Fruit fly (Drosophila melanogaster) whole organism, embryonic: Measurements from ENCODE around the gene SK.

Source experiments
- Ada2b ChIP-seq: fragments of 200-800 bp; sonication (Bioruptor generic); IDR thresholded peaks from 2 replicates; pipeline ENCODE4 v1.3.6; 2022; ENCODE audit warnings: missing biosample characterization, missing genetic modification characterization
- Adf1 ChIP-seq: fragments of 200-800 bp; sonication (Bioruptor generic); IDR thresholded peaks from 2 replicates; pipeline ENCODE4 v1.3.6; 2022; ENCODE audit warnings: missing biosample characterization, missing genetic modification characterization
- Bgb ChIP-seq: fragments of 200-800 bp; sonication (Bioruptor generic); IDR thresholded peaks from 2 replicates; pipeline ENCODE4 v1.3.6; 2022; ENCODE audit warnings: missing biosample characterization, missing genetic modification characterization; ENCODE audit not compliant: partially characterized antibody
- CG11696 ChIP-seq: fragments of 200-800 bp; sonication (Bioruptor generic); IDR thresholded peaks from 2 replicates; pipeline ENCODE4 v1.3.6; 2022; ENCODE audit warnings: missing biosample characterization, missing genetic modification characterization
- CG11723 ChIP-seq: fragments of 200-800 bp; sonication (Bioruptor generic); optimal IDR thresholded peaks from 2 replicates; lab custom pipeline; 2017; ENCODE audit warnings: missing biosample characterization, mild to moderate bottlenecking, missing genetic modification characterization
- CG12659 ChIP-seq: fragments of 200-800 bp; sonication (Bioruptor generic); optimal IDR thresholded peaks from 3 replicates; lab custom pipeline; 2017; ENCODE audit warnings: mild to moderate bottlenecking, missing biosample characterization, missing genetic modification reagents, missing genetic modification characterization
- CG14965 ChIP-seq: fragments of 200-800 bp; sonication (Bioruptor generic); optimal IDR thresholded peaks from 2 replicates; lab custom pipeline; 2016; ENCODE audit warnings: missing biosample characterization, missing genetic modification characterization, borderline replicate concordance
- CG1603 ChIP-seq: fragments of 200-800 bp; sonication (Bioruptor generic); optimal IDR thresholded peaks from 2 replicates; lab custom pipeline; 2019; ENCODE audit warnings: missing biosample characterization, mild to moderate bottlenecking, missing genetic modification characterization, moderate library complexity
- CG17186 ChIP-seq: fragments of 200-800 bp; sonication (Bioruptor generic); optimal IDR thresholded peaks from 3 replicates; lab custom pipeline; 2017; ENCODE audit warnings: missing biosample characterization, missing genetic modification reagents, missing genetic modification characterization
- CG18011 ChIP-seq: fragments of 200-800 bp; sonication (Bioruptor generic); optimal IDR thresholded peaks from 2 replicates; lab custom pipeline; 2017; ENCODE audit warnings: missing biosample characterization, missing genetic modification characterization, mild to moderate bottlenecking, moderate library complexity, missing genotype
- CG2129 ChIP-seq: fragments of 200-800 bp; sonication (Bioruptor generic); IDR thresholded peaks from 2 replicates; pipeline ENCODE4 v1.3.6; 2022; ENCODE audit warnings: missing biosample characterization, missing genetic modification characterization; ENCODE audit not compliant: partially characterized antibody
- CG2199 ChIP-seq: fragments of 200-800 bp; sonication (Bioruptor generic); IDR thresholded peaks from 3 replicates; pipeline ENCODE4 v1.3.6; 2022; ENCODE audit warnings: missing biosample characterization, missing genetic modification characterization
- CG34376 ChIP-seq: fragments of 200-800 bp; sonication (Bioruptor generic); optimal IDR thresholded peaks from 2 replicates; lab custom pipeline; 2018; ENCODE audit warnings: missing biosample characterization, mild to moderate bottlenecking, missing genetic modification characterization
- CG34422 ChIP-seq: fragments of 200-800 bp; sonication (Bioruptor generic); IDR thresholded peaks from 3 replicates; pipeline ENCODE4 v1.3.6; 2022; ENCODE audit warnings: missing biosample characterization, missing genetic modification characterization
- CG3995 ChIP-seq: fragments of 200-800 bp; sonication (Bioruptor generic); optimal IDR thresholded peaks from 3 replicates; lab custom pipeline; 2016; ENCODE audit warnings: missing biosample characterization, missing genetic modification characterization
- CG42726 ChIP-seq: fragments of 200-800 bp; sonication (Bioruptor generic); IDR thresholded peaks from 2 replicates; pipeline ENCODE4 v1.3.6; 2022; ENCODE audit warnings: missing biosample characterization, missing genetic modification characterization; ENCODE audit not compliant: partially characterized antibody
- CG4282 ChIP-seq: fragments of 200-800 bp; sonication (Bioruptor generic); optimal IDR thresholded peaks from 2 replicates; lab custom pipeline; 2016; ENCODE audit warnings: missing biosample characterization, missing genetic modification characterization
- CG4617 ChIP-seq: fragments of 200-800 bp; sonication (Bioruptor generic); optimal IDR thresholded peaks from 3 replicates; lab custom pipeline; 2016; ENCODE audit warnings: missing biosample characterization, missing genetic modification characterization, borderline replicate concordance
- CG4854 ChIP-seq: fragments of 200-800 bp; sonication (Bioruptor generic); optimal IDR thresholded peaks from 2 replicates; lab custom pipeline; 2016; ENCODE audit warnings: missing biosample characterization, missing genetic modification characterization, inconsistent platforms
- CG7839 ChIP-seq: fragments of 200-800 bp; sonication (Bioruptor generic); optimal IDR thresholded peaks from 3 replicates; lab custom pipeline; 2018; ENCODE audit warnings: missing biosample characterization, mild to moderate bottlenecking, missing genetic modification characterization, moderate library complexity
- CG7987 ChIP-seq: fragments of 200-800 bp; sonication (Bioruptor generic); optimal IDR thresholded peaks from 2 replicates; lab custom pipeline; 2018; ENCODE audit warnings: missing biosample characterization, mild to moderate bottlenecking, missing genetic modification characterization, moderate library complexity
- CG8388 ChIP-seq: fragments of 200-800 bp; sonication (Bioruptor generic); optimal IDR thresholded peaks from 2 replicates; lab custom pipeline; 2019; ENCODE audit warnings: missing biosample characterization, mild to moderate bottlenecking, missing genetic modification characterization, moderate library complexity
- CG9437 ChIP-seq: fragments of 200-800 bp; sonication (Bioruptor generic); optimal IDR thresholded peaks from 2 replicates; lab custom pipeline; 2018; ENCODE audit warnings: missing biosample characterization, mild to moderate bottlenecking, missing genetic modification characterization
- Camta ChIP-seq: fragments of 200-800 bp; sonication (Bioruptor generic); optimal IDR thresholded peaks from 2 replicates; lab custom pipeline; 2016; ENCODE audit warnings: missing biosample characterization, missing genetic modification characterization
- Chrac-16 ChIP-seq: fragments of 200-800 bp; sonication (Bioruptor generic); optimal IDR thresholded peaks from 3 replicates; lab custom pipeline; 2016; ENCODE audit warnings: missing biosample characterization, missing genetic modification characterization
- Gug ChIP-seq: fragments of 200-800 bp; sonication (Bioruptor generic); IDR thresholded peaks from 4 replicates; pipeline ENCODE4 v1.3.6; 2022; ENCODE audit warnings: missing biosample characterization, missing genetic modification characterization
- Hr51 ChIP-seq, 2 experiments: fragments of 200-800 bp; sonication (Bioruptor generic); optimal IDR thresholded peaks; 2 replicates in 1 of 2; 3 replicates in 1 of 2; lab custom pipeline; 2016 to 2018; ENCODE audit warnings: missing biosample characterization in 2 of 2, missing genetic modification characterization in 2 of 2, mild to moderate bottlenecking in 1 of 2, moderate library complexity in 1 of 2
- Rx ChIP-seq: fragments of 200-800 bp; sonication (Bioruptor generic); IDR thresholded peaks from 2 replicates; pipeline ENCODE4 v1.3.6; 2022; ENCODE audit warnings: missing biosample characterization, missing genetic modification characterization
- Trl ChIP-seq, 3 experiments: fragments of >200 bp in 2 of 3; fragments of 200-800 bp in 1 of 3; sonication (Bioruptor generic) in 1 of 3; optimal IDR thresholded peaks; 2 replicates in 1 of 3; 3 replicates in 2 of 3; lab custom pipeline; 2016 to 2017; ENCODE audit warnings: missing biosample characterization in 1 of 3, missing genetic modification characterization in 1 of 3
- Xbp1 ChIP-seq: fragments of 200-800 bp; sonication (Bioruptor generic); optimal IDR thresholded peaks from 3 replicates; lab custom pipeline; 2016; ENCODE audit warnings: missing biosample characterization, mild to moderate bottlenecking, missing genetic modification characterization
- az2 ChIP-seq: fragments of 200-800 bp; sonication (Bioruptor generic); optimal IDR thresholded peaks from 3 replicates; lab custom pipeline; 2016; ENCODE audit warnings: missing biosample characterization, missing genetic modification characterization
- bbx ChIP-seq: fragments of 200-800 bp; sonication (Bioruptor generic); IDR thresholded peaks from 2 replicates; pipeline ENCODE4 v1.3.6; 2022; ENCODE audit warnings: missing biosample characterization, missing genetic modification characterization; ENCODE audit not compliant: partially characterized antibody
- bcd ChIP-seq: fragments of 200-800 bp; sonication (Bioruptor generic); optimal IDR thresholded peaks from 2 replicates; lab custom pipeline; 2017; ENCODE audit warnings: missing biosample characterization, mild to moderate bottlenecking, missing genetic modification characterization
- cas ChIP-seq: fragments of 200-800 bp; sonication (Bioruptor generic); IDR thresholded peaks from 2 replicates; pipeline ENCODE4 v1.3.6; 2022; ENCODE audit warnings: missing biosample characterization, missing genetic modification characterization
- danr ChIP-seq: fragments of 200-800 bp; sonication (Bioruptor generic); IDR thresholded peaks from 2 replicates; pipeline ENCODE4 v1.3.6; 2022; ENCODE audit warnings: missing biosample characterization, missing genetic modification characterization
- dm ChIP-seq: fragments of 200-800 bp; sonication (Bioruptor generic); optimal IDR thresholded peaks from 3 replicates; lab custom pipeline; 2016; ENCODE audit warnings: missing biosample characterization, missing genetic modification characterization
- ems ChIP-seq: fragments of 200-800 bp; sonication (Bioruptor generic); optimal IDR thresholded peaks from 3 replicates; lab custom pipeline; 2016; ENCODE audit warnings: missing biosample characterization, missing genetic modification characterization
- exex ChIP-seq: fragments of 200-800 bp; sonication (Bioruptor generic); optimal IDR thresholded peaks from 4 replicates; lab custom pipeline; 2018; ENCODE audit warnings: missing biosample characterization, mild to moderate bottlenecking, missing genetic modification characterization, moderate library complexity
- ftz-f1 ChIP-seq: fragments of 200-800 bp; sonication (Bioruptor generic); optimal IDR thresholded peaks from 2 replicates; lab custom pipeline; 2016; ENCODE audit warnings: missing biosample characterization, missing genetic modification characterization
- grau ChIP-seq: fragments of 200-800 bp; optimal IDR thresholded peaks from 3 replicates; lab custom pipeline; 2019; ENCODE audit warnings: missing biosample characterization, mild to moderate bottlenecking, missing genetic modification characterization, moderate library complexity
- hth ChIP-seq: fragments of >200 bp; optimal IDR thresholded peaks from 2 replicates; lab custom pipeline; 2017; ENCODE audit warnings: inconsistent platforms
- ind ChIP-seq: fragments of 200-800 bp; sonication (Bioruptor generic); optimal IDR thresholded peaks from 3 replicates; lab custom pipeline; 2016; ENCODE audit warnings: missing biosample characterization, missing genetic modification characterization
- inv ChIP-seq: fragments of 200-800 bp; sonication (Bioruptor generic); IDR thresholded peaks from 2 replicates; pipeline ENCODE4 v1.3.6; 2022; ENCODE audit warnings: missing biosample characterization, missing genetic modification characterization; ENCODE audit not compliant: partially characterized antibody
- ken ChIP-seq: fragments of 200-800 bp; sonication (Bioruptor generic); IDR thresholded peaks from 3 replicates; pipeline ENCODE4 v1.3.6; 2022; ENCODE audit warnings: missing biosample characterization, missing genetic modification characterization
- lola ChIP-seq, 3 experiments: fragments of >200 bp in 2 of 3; fragments of 200-800 bp in 1 of 3; sonication (Bioruptor generic) in 1 of 3; optimal IDR thresholded peaks; 2 replicates each; lab custom pipeline; 2017 to 2019; ENCODE audit warnings: missing biosample characterization in 3 of 3, missing genetic modification characterization in 3 of 3, mild to moderate bottlenecking in 1 of 3, moderate library complexity in 1 of 3
- phol ChIP-seq: fragments of 200-800 bp; sonication (Bioruptor generic); optimal IDR thresholded peaks from 3 replicates; lab custom pipeline; 2018; ENCODE audit warnings: missing biosample characterization, mild to moderate bottlenecking, missing genetic modification characterization, moderate library complexity
- sd ChIP-seq: fragments of 200-800 bp; sonication (Bioruptor generic); optimal IDR thresholded peaks from 3 replicates; lab custom pipeline; 2018; ENCODE audit warnings: missing biosample characterization, mild to moderate bottlenecking, missing genetic modification characterization, moderate library complexity
- sob ChIP-seq: fragments of 200-800 bp; sonication (Bioruptor generic); IDR thresholded peaks from 2 replicates; pipeline ENCODE4 v1.3.6; 2022; ENCODE audit warnings: missing biosample characterization, missing genetic modification characterization
- tup ChIP-seq: fragments of 200-800 bp; sonication (Bioruptor generic); optimal IDR thresholded peaks from 2 replicates; lab custom pipeline; 2016; ENCODE audit warnings: missing biosample characterization, mild to moderate bottlenecking, missing genetic modification characterization, moderate library complexity
- yki ChIP-seq: fragments of >200 bp; optimal IDR thresholded peaks from 3 replicates; lab custom pipeline; 2018

SK gene

DNA sequence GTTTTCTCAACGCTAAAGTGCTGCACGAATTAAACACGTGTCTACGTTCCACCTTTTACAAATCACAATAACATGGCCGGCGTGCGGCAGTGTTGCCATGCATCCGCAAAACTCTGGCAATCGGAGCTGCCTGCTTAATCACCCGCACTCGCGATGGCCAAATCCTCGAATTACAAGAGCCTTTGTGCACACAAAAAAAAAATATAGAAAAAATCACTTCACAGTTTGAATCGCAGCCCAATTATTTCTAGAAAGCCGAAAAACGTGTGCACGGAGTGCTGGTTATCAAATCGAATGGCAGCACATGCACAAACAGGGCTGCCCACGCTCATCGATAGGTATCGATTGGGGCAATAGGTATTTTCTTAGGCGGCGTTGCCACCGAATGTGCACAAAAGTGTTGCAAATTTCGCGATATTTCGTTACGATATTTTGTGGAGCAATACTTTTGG is 80.6 kb downstream of the SK start, which contains the start of gene spoon (continued):
- TF ChIP-seq CG4854 (GFP tag; lab: Kevin White, UChicago) (no peak), Xbp1 (GFP tag; lab: Kevin White, UChicago) (peak; percentile 26), tup (GFP tag; lab: Kevin White, UChicago) (no peak), inv (GFP tag; lab: Robert Waterston, UW) (peak; percentile 96), CG11696 (GFP tag; lab: Robert Waterston, UW) (no peak), Rx (GFP tag; lab: Robert Waterston, UW) (0 out of 2 replicates have a peak, but pooled peaks have one; percentile 27), CG34376 (GFP tag; lab: Kevin White, UChicago) (peak; percentile 26), Trl (optimal IDR thresholded peaks at IDR 0.05; lab: Kevin White, UChicago) (no peak), Trl (GFP tag; optimal IDR thresholded peaks at IDR 0.05; lab: Kevin White, UChicago) (peak; percentile 11), Hr51 (GFP tag; optimal IDR thresholded peaks at IDR 0.05; lab: Kevin White, UChicago) (peak in 1 of 2 experiments; percentile 31), exex (tag; lab: Kevin White, UChicago) (no peak), CG4617 (GFP tag; lab: Kevin White, UChicago) (peak; percentile 63), hth (no peak), ems (GFP tag; lab: Kevin White, UChicago) (no peak), CG7987 (peak; percentile 62), Ada2b (GFP tag; lab: Robert Waterston, UW) (no peak), CG14965 (GFP tag; lab: Kevin White, UChicago) (no peak), CG8388 (GFP tag; lab: Kevin White, UChicago) (no peak), CG11723 (GFP tag; lab: Kevin White, UChicago) (no peak), sob (GFP tag; lab: Robert Waterston, UW) (peak; percentile 53), CG42726 (GFP tag; lab: Robert Waterston, UW) (peak; percentile 97), CG1603 (peak; percentile 71), cas (GFP tag; lab: Robert Waterston, UW) (0 out of 2 replicates have a peak, but pooled peaks have one; percentile 11), grau (no peak), Camta (GFP tag; lab: Kevin White, UChicago) (no peak), CG3995 (peak; percentile 77), Gug (GFP tag; lab: Robert Waterston, UW) (peak; percentile 57; the same call in 1 of the 4 replicates), bcd (peak; percentile 47), lola (GFP tag; optimal IDR thresholded peaks at IDR 0.05; lab: Kevin White, UChicago) (no peak), sd (tag; lab: Kevin White, UChicago) (peak; percentile 11), CG4282 (GFP tag; lab: Kevin White, UChicago) (no peak), ftz-f1 (GFP tag; lab: Kevin White, UChicago) (no peak), CG18011 (GFP tag; lab: Kevin White, UChicago) (peak; percentile 7), CG12659 (GFP tag; lab: Kevin White, UChicago) (peak; percentile 61), Adf1 (GFP tag; lab: Robert Waterston, UW) (peak; percentile 22; the same call in 1 of the 2 replicates), CG2199 (GFP tag; lab: Robert Waterston, UW) (no peak), bbx (GFP tag; lab: Robert Waterston, UW) (peak; percentile 94), CG7839 (tag; lab: Kevin White, UChicago) (no peak), CG9437 (GFP tag; lab: Kevin White, UChicago) (no peak), Bgb (peak; percentile 96), CG2129 (peak; percentile 77; the same call in 1 of the 2 replicates), CG34422 (GFP tag; lab: Robert Waterston, UW) (no peak), az2 (GFP tag; lab: Kevin White, UChicago) (no peak), ken (GFP tag; lab: Robert Waterston, UW) (no peak), ind (GFP tag; lab: Kevin White, UChicago) (peak; percentile 29), CG17186 (GFP tag; lab: Kevin White, UChicago) (peak; percentile 85), dm (GFP tag; lab: Kevin White, UChicago) (peak; percentile 92), Chrac-16 (GFP tag; lab: Kevin White, UChicago) (no peak), yki (lab: Kevin White, UChicago) (no peak), phol (peak; percentile 85), danr (GFP tag; lab: Robert Waterston, UW) (no peak)
